Fruit fly (Drosophila melanogaster): ENCODE results near the gene CG15820.

Gene CG15820

DNA sequence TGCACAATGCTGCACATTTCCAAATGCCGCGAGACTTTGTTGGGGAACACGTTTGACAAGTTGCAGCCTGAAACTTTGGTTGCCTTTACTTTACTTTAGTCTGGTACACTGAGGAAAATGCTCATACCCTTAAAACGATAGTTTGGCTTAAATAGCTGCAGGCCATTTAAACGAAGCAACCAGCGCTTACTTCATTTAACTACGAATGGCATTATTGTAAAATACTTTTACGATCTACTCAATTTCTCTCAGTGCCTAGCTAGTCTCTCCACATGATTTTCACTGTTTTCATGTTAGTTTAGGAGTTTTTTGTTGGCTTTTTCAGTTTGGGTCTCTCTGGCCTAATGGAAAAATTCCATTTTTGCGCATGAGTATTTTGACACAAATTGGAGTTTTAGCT, 12.1 kb downstream of the CG15820 start (continued):
- TF ChIP-seq CG32767 (GFP tag; IDR thresholded peaks at IDR 0.05), result peak; percentile 69; the same call in 1 of the 2 replicates
- no peak for TF ChIP-seq Dip2 (GFP tag; IDR thresholded peaks at IDR 0.05)
- peak; percentile 47 for TF ChIP-seq CG18476 (GFP tag; optimal IDR thresholded peaks at IDR 0.05)
- TF ChIP-seq CG10565 (GFP tag; optimal IDR thresholded peaks at IDR 0.05), result no peak
- TF ChIP-seq CG12391 (tag; optimal IDR thresholded peaks at IDR 0.05), result peak; percentile 71
- peak; percentile 61 for TF ChIP-seq CG33557 (GFP tag; optimal IDR thresholded peaks at IDR 0.05)
- peak; percentile 76 for TF ChIP-seq CG18599 (GFP tag; optimal IDR thresholded peaks at IDR 0.05)
- TF ChIP-seq unc-4 (GFP tag; IDR thresholded peaks at IDR 0.05; ENCODE audit: partially characterized antibody), result no peak
- TF ChIP-seq oc (tag; optimal IDR thresholded peaks at IDR 0.05), result peak; percentile 54
- TF ChIP-seq CG7786 (GFP tag; optimal IDR thresholded peaks at IDR 0.05), result peak; percentile 32
- TF ChIP-seq MTF-1 (GFP tag; optimal IDR thresholded peaks at IDR 0.05; ENCODE audit: borderline replicate concordance), result peak; percentile 67
- TF ChIP-seq CG31388 (GFP tag; optimal IDR thresholded peaks at IDR 0.05), result peak; percentile 48
- no peak for TF ChIP-seq rib (GFP tag; IDR thresholded peaks at IDR 0.05)
- peak; percentile 3; the same call in 1 of the 2 replicates for TF ChIP-seq Ravus (GFP tag; IDR thresholded peaks at IDR 0.05)
- TF ChIP-seq Aef1 (GFP tag; IDR thresholded peaks at IDR 0.05), result peak; percentile 75
- TF ChIP-seq mirr (GFP tag; optimal IDR thresholded peaks at IDR 0.05), result no peak
- no peak for TF ChIP-seq ftz-f1 (GFP tag; optimal IDR thresholded peaks at IDR 0.05)
- peak; percentile 22 for TF ChIP-seq CG10209 (GFP tag; optimal IDR thresholded peaks at IDR 0.05)
- TF ChIP-seq schlank (tag; optimal IDR thresholded peaks at IDR 0.05), result no peak
- no peak for TF ChIP-seq cg (GFP tag; optimal IDR thresholded peaks at IDR 0.05)
- 0 out of 3 replicates have a peak, but pooled peaks have one; percentile 39 for TF ChIP-seq CG2889 (GFP tag; IDR thresholded peaks at IDR 0.05)
- TF ChIP-seq CG1647 (GFP tag; optimal IDR thresholded peaks at IDR 0.05), result peak; percentile 44
- TF ChIP-seq CG9215 (GFP tag; IDR thresholded peaks at IDR 0.05), result peak; percentile 35; the same call in 1 of the 2 replicates
- TF ChIP-seq CG33213 (GFP tag; optimal IDR thresholded peaks at IDR 0.05), result peak; percentile 72
- peak; percentile 86 for TF ChIP-seq CG34422 (GFP tag; IDR thresholded peaks at IDR 0.05)
- TF ChIP-seq dmrt11E (tag; optimal IDR thresholded peaks at IDR 0.05), result peak; percentile 49
- peak; percentile 7 for TF ChIP-seq HLH54F (GFP tag; optimal IDR thresholded peaks at IDR 0.05)
- peak; percentile 49; the same call in 1 of the 2 replicates for TF ChIP-seq Atf6 (GFP tag; IDR thresholded peaks at IDR 0.05)
- peak; percentile 85 for TF ChIP-seq CG1024 (GFP tag; IDR thresholded peaks at IDR 0.05)
- TF ChIP-seq NfI (GFP tag; optimal IDR thresholded peaks at IDR 0.05), result peak; percentile 62
- peak; percentile 75 for TF ChIP-seq D19A (tag; optimal IDR thresholded peaks at IDR 0.05)
- no peak for TF ChIP-seq Hr39 (optimal IDR thresholded peaks at IDR 0.05)
- TF ChIP-seq ci (GFP tag; IDR thresholded peaks at IDR 0.05), result peak; percentile 97
- TF ChIP-seq CG2712 (tag; optimal IDR thresholded peaks at IDR 0.05), result peak; percentile 87
- peak; percentile 35 for TF ChIP-seq eyg (GFP tag; optimal IDR thresholded peaks at IDR 0.05)
- peak; percentile 62 for TF ChIP-seq CG12769 (tag; optimal IDR thresholded peaks at IDR 0.05)
- peak; percentile 81 for TF ChIP-seq B-H1 (GFP tag; IDR thresholded peaks at IDR 0.05)
- TF ChIP-seq Dp (GFP tag; optimal IDR thresholded peaks at IDR 0.05), result no peak
- TF ChIP-seq Oaz (GFP tag; IDR thresholded peaks at IDR 0.05), result peak; percentile 57
- TF ChIP-seq CG3163 (GFP tag; optimal IDR thresholded peaks at IDR 0.05), result peak; percentile 26
- TF ChIP-seq CG4730 (GFP tag; IDR thresholded peaks at IDR 0.05), result peak; percentile 68
- TF ChIP-seq hb (GFP tag; IDR thresholded peaks at IDR 0.05; ENCODE audit: partially characterized antibody), result no peak
- peak; percentile 96 for TF ChIP-seq Drgx (GFP tag; IDR thresholded peaks at IDR 0.05)
- peak; percentile 68 for TF ChIP-seq CG30403 (GFP tag; optimal IDR thresholded peaks at IDR 0.05)
- peak; percentile 80 for TF ChIP-seq CG10654 (GFP tag; optimal IDR thresholded peaks at IDR 0.05)
- TF ChIP-seq CG13424 (tag; optimal IDR thresholded peaks at IDR 0.05), result peak; percentile 83
- TF ChIP-seq knrl (GFP tag; IDR thresholded peaks at IDR 0.05; ENCODE audit: partially characterized antibody), result no peak
- TF ChIP-seq hkb (optimal IDR thresholded peaks at IDR 0.05), result no peak
- TF ChIP-seq hkb (GFP tag; IDR thresholded peaks at IDR 0.05), result peak; percentile 91
- no peak for TF ChIP-seq insv (GFP tag; optimal IDR thresholded peaks at IDR 0.05)
- TF ChIP-seq scrt (GFP tag; optimal IDR thresholded peaks at IDR 0.05), result peak; percentile 38

All from whole organism, embryonic.